Fruit fly (Drosophila melanogaster): ENCODE results near the gene Alg7.

- TF ChIP-seq CG8478 (optimal IDR thresholded peaks at IDR 0.05): no peak
- TF ChIP-seq CTCF (optimal IDR thresholded peaks at IDR 0.05): no peak
Observed at dm6 chr2L:13231739-13232138, 52.7 kb downstream of the Alg7 start, which contains the start of gene Prosalpha6T.

Measured in S2 (cell line).